Worm (Caenorhabditis elegans) whole organism, L2 larva: ENCODE results near the gene irld-30.

Source experiments
- F13H6.1 ChIP-seq: sonication (generic microtip); optimal IDR thresholded peaks from 2 replicates; lab custom pipeline; 2016; ENCODE audit warnings: missing genetic modification characterization, missing compliant biosample characterization
- R02D3.7 ChIP-seq: fragments of 150-350 bp; optimal IDR thresholded peaks from 2 replicates; lab custom pipeline; 2014; ENCODE audit warnings: missing biosample characterization, missing genetic modification characterization
- Y55F3AM.14 ChIP-seq: fragments of 200-800 bp; sonication (Bioruptor generic); optimal IDR thresholded peaks from 2 replicates; lab custom pipeline; 2018; ENCODE audit warnings: mild to moderate bottlenecking, missing genetic modification characterization, missing compliant biosample characterization
- ZK546.5 ChIP-seq: sonication (generic microtip); optimal IDR thresholded peaks from 2 replicates; lab custom pipeline; 2017; ENCODE audit warnings: missing biosample characterization, missing genetic modification characterization
- alr-1 ChIP-seq: fragments of 150-350 bp; optimal IDR thresholded peaks from 2 replicates; lab custom pipeline; 2014; ENCODE audit warnings: missing biosample characterization, missing genetic modification characterization
- aly-2 ChIP-seq: fragments of 150-350 bp; optimal IDR thresholded peaks from 2 replicates; lab custom pipeline; 2014; ENCODE audit warnings: missing biosample characterization, missing genetic modification characterization
- ama-1 ChIP-seq: fragments of 150-350 bp; optimal IDR thresholded peaks from 2 replicates; lab custom pipeline; 2018; ENCODE audit warnings: inconsistent platforms
- ceh-16 ChIP-seq: fragments of 150-350 bp; optimal IDR thresholded peaks from 2 replicates; lab custom pipeline; 2014; ENCODE audit warnings: missing biosample characterization, missing genetic modification characterization
- ceh-82 ChIP-seq: fragments of 150-350 bp; optimal IDR thresholded peaks from 2 replicates; lab custom pipeline; 2014; ENCODE audit warnings: missing biosample characterization, missing genetic modification characterization
- crh-2 ChIP-seq: sonication (generic microtip); optimal IDR thresholded peaks from 2 replicates; lab custom pipeline; 2017; ENCODE audit warnings: missing biosample characterization, missing genetic modification characterization
- egl-27 ChIP-seq: sonication (generic microtip); optimal IDR thresholded peaks from 3 replicates; lab custom pipeline; 2017; ENCODE audit warnings: missing biosample characterization, missing genetic modification reagents, missing genetic modification characterization
- elt-1 ChIP-seq: fragments of 150-350 bp; optimal IDR thresholded peaks from 2 replicates; lab custom pipeline; 2014; ENCODE audit warnings: missing biosample characterization, missing genetic modification characterization
- fos-1 ChIP-seq: fragments of 150-350 bp; optimal IDR thresholded peaks from 2 replicates; lab custom pipeline; 2014; ENCODE audit warnings: missing biosample characterization, missing genetic modification characterization
- gmeb-1 ChIP-seq: fragments of 150-350 bp; optimal IDR thresholded peaks from 2 replicates; lab custom pipeline; 2014; ENCODE audit warnings: missing biosample characterization, missing genetic modification characterization
- lin-11 ChIP-seq: fragments of 150-350 bp; sonication (generic microtip); optimal IDR thresholded peaks from 2 replicates; lab custom pipeline; 2014; ENCODE audit warnings: missing biosample characterization, missing genetic modification characterization, inconsistent platforms, mixed read lengths
- lin-13 ChIP-seq: fragments of 150-350 bp; optimal IDR thresholded peaks from 2 replicates; lab custom pipeline; 2014; ENCODE audit warnings: missing biosample characterization, missing genetic modification reagents, missing genetic modification characterization
- lin-39 ChIP-seq: fragments of 150-350 bp; optimal IDR thresholded peaks from 2 replicates; lab custom pipeline; 2014; ENCODE audit warnings: missing biosample characterization, missing genetic modification reagents, missing genetic modification characterization
- lsy-2 ChIP-seq, 2 experiments: fragments of 150-350 bp in 1 of 2; sonication (generic microtip) in 1 of 2; optimal IDR thresholded peaks; 2 replicates each; lab custom pipeline; 2014 to 2017; ENCODE audit warnings: missing biosample characterization in 2 of 2, missing genetic modification characterization in 2 of 2
- mab-5 ChIP-seq: fragments of 150-350 bp; optimal IDR thresholded peaks from 2 replicates; lab custom pipeline; 2014; ENCODE audit warnings: missing biosample characterization, missing genetic modification characterization
- mbf-1 ChIP-seq: sonication (generic microtip); optimal IDR thresholded peaks from 2 replicates; lab custom pipeline; 2017; ENCODE audit warnings: missing biosample characterization, missing genetic modification characterization
- mdl-1 ChIP-seq, 2 experiments: fragments of 150-350 bp in 1 of 2; sonication (generic microtip) in 1 of 2; optimal IDR thresholded peaks; 2 replicates each; lab custom pipeline; 2017; ENCODE audit warnings: missing biosample characterization in 2 of 2, missing genetic modification characterization in 2 of 2
- nhr-10 ChIP-seq: sonication (generic microtip); optimal IDR thresholded peaks from 2 replicates; lab custom pipeline; 2017; ENCODE audit warnings: missing biosample characterization, missing genetic modification characterization
- nhr-11 ChIP-seq: fragments of 150-350 bp; optimal IDR thresholded peaks from 2 replicates; lab custom pipeline; 2014; ENCODE audit warnings: missing biosample characterization, missing genetic modification characterization
- nhr-12 ChIP-seq: fragments of 150-350 bp; optimal IDR thresholded peaks from 2 replicates; lab custom pipeline; 2014; ENCODE audit warnings: missing biosample characterization, missing genetic modification characterization
- nhr-129 ChIP-seq: fragments of 150-350 bp; optimal IDR thresholded peaks from 2 replicates; lab custom pipeline; 2014; ENCODE audit warnings: missing biosample characterization, missing genetic modification characterization
- nhr-21 ChIP-seq: fragments of 150-350 bp; optimal IDR thresholded peaks from 2 replicates; lab custom pipeline; 2014; ENCODE audit warnings: missing biosample characterization, missing genetic modification characterization
- nhr-237 ChIP-seq: fragments of 150-350 bp; optimal IDR thresholded peaks from 2 replicates; lab custom pipeline; 2014; ENCODE audit warnings: missing biosample characterization, missing genetic modification characterization
- nhr-25 ChIP-seq: fragments of 150-350 bp; sonication (generic microtip); optimal IDR thresholded peaks from 3 replicates; lab custom pipeline; 2014; ENCODE audit warnings: missing biosample characterization, missing genetic modification characterization
- nhr-6 ChIP-seq: fragments of 150-350 bp; optimal IDR thresholded peaks from 2 replicates; lab custom pipeline; 2014; ENCODE audit warnings: missing biosample characterization, missing genetic modification characterization
- nhr-77 ChIP-seq: fragments of 150-350 bp; optimal IDR thresholded peaks from 2 replicates; lab custom pipeline; 2014; ENCODE audit warnings: missing biosample characterization, missing genetic modification characterization
- peb-1 ChIP-seq: fragments of 150-350 bp; optimal IDR thresholded peaks from 2 replicates; lab custom pipeline; 2014; ENCODE audit warnings: missing biosample characterization, missing genetic modification characterization
- sem-4 ChIP-seq: fragments of 150-350 bp; optimal IDR thresholded peaks from 2 replicates; lab custom pipeline; 2014; ENCODE audit warnings: missing biosample characterization, missing genetic modification reagents, missing genetic modification characterization
- skn-1 ChIP-seq: sonication (generic microtip); optimal IDR thresholded peaks from 2 replicates; lab custom pipeline; 2017; ENCODE audit warnings: missing biosample characterization, missing genetic modification characterization
- snpc-4 ChIP-seq: fragments of 150-350 bp; optimal IDR thresholded peaks from 2 replicates; lab custom pipeline; 2014; ENCODE audit warnings: missing biosample characterization, missing genetic modification characterization
- unc-39 ChIP-seq: fragments of 150-350 bp; optimal IDR thresholded peaks from 2 replicates; lab custom pipeline; 2014; ENCODE audit warnings: missing biosample characterization, missing genetic modification characterization
- unc-55 ChIP-seq: fragments of 150-350 bp; sonication (generic microtip); optimal IDR thresholded peaks from 3 replicates; lab custom pipeline; 2014; ENCODE audit warnings: missing biosample characterization, missing genetic modification reagents, missing genetic modification characterization
- zag-1 ChIP-seq: fragments of 150-350 bp; optimal IDR thresholded peaks from 2 replicates; lab custom pipeline; 2014; ENCODE audit warnings: missing biosample characterization, missing genetic modification characterization
- ztf-1 ChIP-seq: fragments of 200-800 bp; sonication (Bioruptor generic); conservative IDR thresholded peaks from 2 replicates; pipeline ENCODE4 v1.3.6; 2022; ENCODE audit warnings: missing genetic modification characterization, missing compliant biosample characterization
- ztf-11 ChIP-seq: sonication (generic microtip); optimal IDR thresholded peaks from 2 replicates; lab custom pipeline; 2017; ENCODE audit warnings: missing biosample characterization, missing genetic modification characterization
- ztf-4 ChIP-seq: fragments of 150-350 bp; optimal IDR thresholded peaks from 2 replicates; lab custom pipeline; 2014; ENCODE audit warnings: missing biosample characterization, missing genetic modification characterization

Gene irld-30

DNA sequence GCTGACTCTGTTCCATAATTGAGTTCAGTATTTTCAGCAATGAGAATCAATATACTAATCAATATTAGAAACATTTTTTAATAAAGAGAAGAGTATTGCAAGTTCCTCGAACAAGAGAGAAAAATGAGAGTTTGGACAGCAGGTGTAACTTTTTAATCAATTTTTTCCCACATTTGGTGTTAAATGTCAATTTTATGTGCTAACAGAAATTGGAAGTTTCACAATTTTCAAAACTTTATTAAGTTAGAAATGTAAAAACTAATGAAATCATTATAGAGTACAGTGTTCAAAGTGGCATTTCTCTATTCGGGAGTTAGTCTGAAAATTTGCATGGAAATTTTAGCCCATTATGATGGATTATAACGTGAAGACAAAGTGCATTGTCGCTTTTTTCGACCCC, at the start of gene irld-30:
irld-30 (minus strand) TSS at position 101 of the 400 bp plus-strand sequence.
- TF ChIP-seq crh-2 (tag; lab: Kevin White, UChicago): no peak
- TF ChIP-seq ztf-4 (tag; lab: Kevin White, UChicago): no peak
- no peak for TF ChIP-seq alr-1 (tag; lab: Kevin White, UChicago)
- TF ChIP-seq lin-13 (GFP tag; lab: Kevin White, UChicago): no peak
- TF ChIP-seq nhr-10 (tag; lab: Kevin White, UChicago): no peak
- no peak for TF ChIP-seq mab-5 (tag; lab: Kevin White, UChicago)
- TF ChIP-seq mbf-1: no peak
- no peak for TF ChIP-seq nhr-11
- no peak for TF ChIP-seq gmeb-1 (tag; lab: Kevin White, UChicago)
- TF ChIP-seq unc-39 (tag; lab: Kevin White, UChicago): no peak
- TF ChIP-seq Y55F3AM.14 (GFP tag; lab: Kevin White, UChicago): no peak
- no peak for TF ChIP-seq aly-2 (tag; lab: Kevin White, UChicago)
- TF ChIP-seq R02D3.7: no peak
- no peak for TF ChIP-seq egl-27
- no peak for TF ChIP-seq fos-1 (tag; lab: Kevin White, UChicago)
- no peak for TF ChIP-seq unc-55
- no peak for TF ChIP-seq lin-11
- no peak for TF ChIP-seq lsy-2 (tag; optimal IDR thresholded peaks at IDR 0.05; lab: Kevin White, UChicago)

DNA sequence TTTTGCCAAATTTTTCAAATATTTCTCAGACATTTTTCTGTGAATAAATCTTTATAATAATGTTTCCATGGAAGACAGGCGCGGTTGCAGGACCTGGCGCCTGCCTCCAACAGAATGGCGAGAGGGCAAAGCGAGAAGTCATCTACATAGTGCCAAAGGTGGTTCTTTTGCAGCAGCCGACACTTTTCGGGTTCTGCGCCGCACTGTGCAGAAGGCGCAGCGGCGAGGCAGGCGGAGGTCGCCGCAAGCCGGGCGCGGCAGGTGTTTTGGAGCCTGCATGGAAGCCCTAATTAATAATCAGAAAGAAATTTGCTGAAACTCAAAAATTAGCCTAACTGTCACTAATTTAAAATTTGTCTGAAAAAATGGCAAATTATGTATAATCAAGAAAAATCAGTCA, 2.4 kb upstream of the irld-30 start:
- TF ChIP-seq nhr-77 (tag; lab: Kevin White, UChicago): no peak
- TF ChIP-seq lin-39: no peak
- TF ChIP-seq mab-5 (tag; lab: Kevin White, UChicago): no peak
- no peak for TF ChIP-seq ZK546.5
- TF ChIP-seq sem-4 (tag; lab: Kevin White, UChicago): no peak
- no peak for TF ChIP-seq nhr-237 (tag; lab: Kevin White, UChicago)
- no peak for TF ChIP-seq ceh-16 (tag; lab: Kevin White, UChicago)
- no peak for TF ChIP-seq nhr-6 (tag; lab: Kevin White, UChicago)
- no peak for TF ChIP-seq gmeb-1 (tag; lab: Kevin White, UChicago)
- TF ChIP-seq nhr-12 (tag; lab: Kevin White, UChicago): no peak
- TF ChIP-seq snpc-4 (tag; lab: Kevin White, UChicago): no peak
- no peak for TF ChIP-seq alr-1 (tag; lab: Kevin White, UChicago)
- TF ChIP-seq ztf-1: no peak
- TF ChIP-seq ceh-82 (tag; lab: Kevin White, UChicago): no peak
- no peak for TF ChIP-seq nhr-129 (tag; lab: Kevin White, UChicago)
- no peak for TF ChIP-seq aly-2 (tag; lab: Kevin White, UChicago)
- TF ChIP-seq nhr-21 (tag; lab: Kevin White, UChicago): no peak
- TF ChIP-seq F13H6.1 (tag; lab: Kevin White, UChicago): no peak
- no peak for TF ChIP-seq ztf-11 (tag; lab: Kevin White, UChicago)
- TF ChIP-seq, all 48 proteins: peak for 0

- TF ChIP-seq alr-1 (tag; lab: Kevin White, UChicago) (no peak), nhr-12 (tag; lab: Kevin White, UChicago) (no peak), egl-27 (no peak), mdl-1 (tag; optimal IDR thresholded peaks at IDR 0.05; lab: Kevin White, UChicago) (no peak), skn-1 (no peak), ceh-82 (tag; lab: Kevin White, UChicago) (no peak), lsy-2 (tag; optimal IDR thresholded peaks at IDR 0.05; lab: Kevin White, UChicago) (no peak), ztf-4 (tag; lab: Kevin White, UChicago) (no peak), lin-39 (no peak), nhr-25 (no peak), nhr-129 (tag; lab: Kevin White, UChicago) (no peak), elt-1 (tag; lab: Kevin White, UChicago) (no peak), lin-13 (GFP tag; lab: Kevin White, UChicago) (no peak), fos-1 (tag; lab: Kevin White, UChicago) (no peak), zag-1 (no peak), ama-1 (lab: Kevin White, UChicago) (no peak), lin-11 (no peak)
Measured at ce11 chrV:2342083-2342482, 898 bp upstream of the irld-30 start.

DNA sequence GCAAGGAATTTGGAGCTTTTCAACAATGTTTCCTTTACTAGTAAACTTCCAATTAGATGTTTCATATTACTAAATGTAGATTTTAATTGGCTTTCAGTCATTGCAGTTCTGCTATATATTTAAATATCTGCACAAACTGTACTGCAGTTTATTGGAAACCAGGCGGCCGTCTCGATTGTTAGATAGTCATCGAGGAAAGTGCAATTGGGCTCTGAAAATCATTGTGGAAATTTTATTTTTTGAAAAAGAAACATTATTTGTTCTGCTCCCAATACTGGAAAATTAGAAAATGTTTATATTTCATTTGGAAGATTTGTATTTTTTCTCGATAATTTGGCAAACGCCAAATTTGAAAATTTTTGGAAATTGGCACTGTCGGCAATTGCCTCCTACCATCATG, 2.6 kb downstream of the irld-30 start, which contains the start of gene irld-29:
irld-29 (minus strand) TSS at position 101 of the 400 bp plus-strand sequence.
- no peak for TF ChIP-seq nhr-21 (tag; lab: Kevin White, UChicago)
- no peak for TF ChIP-seq ztf-11 (tag; lab: Kevin White, UChicago)
- TF ChIP-seq nhr-77 (tag; lab: Kevin White, UChicago): no peak
- no peak for TF ChIP-seq nhr-25
- TF ChIP-seq peb-1 (tag; lab: Kevin White, UChicago): no peak
- TF ChIP-seq lin-13 (GFP tag; lab: Kevin White, UChicago): no peak
- TF ChIP-seq lin-39: no peak
- no peak for TF ChIP-seq gmeb-1 (tag; lab: Kevin White, UChicago)
- no peak for TF ChIP-seq aly-2 (tag; lab: Kevin White, UChicago)
- no peak for TF ChIP-seq ZK546.5
- no peak for TF ChIP-seq ceh-82 (tag; lab: Kevin White, UChicago)
- no peak for TF ChIP-seq R02D3.7
- TF ChIP-seq lin-11: no peak
- no peak for TF ChIP-seq skn-1
- no peak for TF ChIP-seq Y55F3AM.14 (GFP tag; lab: Kevin White, UChicago)
